Worm (Caenorhabditis elegans) whole organism, dauer: Measurements from ENCODE around the gene R07E5.4.

ENCODE experiments used
- unc-62 ChIP-seq: sonication (generic microtip); optimal IDR thresholded peaks from 2 replicates; lab custom pipeline; 2017; ENCODE audit warnings: missing biosample characterization, missing genetic modification reagents, missing genetic modification characterization

R07E5.4 gene

ce11 chrIII:4382118-4382517, 12.5 kb upstream of the R07E5.4 start:
- TF ChIP-seq unc-62 (GFP tag; lab: Kevin White, UChicago) = no peak

ce11 chrIII:4384487-4384886, 10.1 kb upstream of the R07E5.4 start, which contains the start of gene pals-28:
pals-28 (plus strand) TSS chrIII:4384787.
- TF ChIP-seq unc-62 (GFP tag; lab: Kevin White, UChicago) = no peak

- TF ChIP-seq unc-62 (GFP tag; lab: Kevin White, UChicago) = no peak
Measured at ce11 chrIII:4390421-4390820, 4.2 kb upstream of the R07E5.4 start.

ce11 chrIII:4391319-4391718, 3.3 kb upstream of the R07E5.4 start:
- no peak for TF ChIP-seq unc-62 (GFP tag; lab: Kevin White, UChicago)

- TF ChIP-seq unc-62 (GFP tag; lab: Kevin White, UChicago) = no peak
Measured at ce11 chrIII:4391938-4392337, 2.7 kb upstream of the R07E5.4 start.

ce11 chrIII:4395857-4396256, 1.3 kb downstream of the R07E5.4 start:
- no peak for TF ChIP-seq unc-62 (GFP tag; lab: Kevin White, UChicago)

- TF ChIP-seq unc-62 (GFP tag; lab: Kevin White, UChicago) = no peak
Measured at ce11 chrIII:4397115-4397514, 2.5 kb downstream of the R07E5.4 start, which contains the start of gene R07E5.5. R07E5.5 (plus strand) TSS chrIII:4397415.

- TF ChIP-seq unc-62 (GFP tag; lab: Kevin White, UChicago) = no peak
Measured at ce11 chrIII:4398463-4398862, 3.9 kb downstream of the R07E5.4 start, which contains the start of gene R07E5.6. R07E5.6 (plus strand) TSS chrIII:4398763.

ce11 chrIII:4401142-4401541, 6.5 kb downstream of the R07E5.4 start, which contains the start of gene R07E5.15:
R07E5.15 (plus strand) TSS chrIII:4401442.
- TF ChIP-seq unc-62 (GFP tag; lab: Kevin White, UChicago) = no peak

ce11 chrIII:4404339-4404836, 9.8 kb downstream of the R07E5.4 start, which contains the start of the genes R07E5.17 and snfc-5:
R07E5.17 (minus strand) TSS chrIII:4404436.
snfc-5 (plus strand) TSS chrIII:4404786.
- TF ChIP-seq unc-62 (GFP tag; lab: Kevin White, UChicago) = no peak

ce11 chrIII:4405986-4406385, 11.4 kb downstream of the R07E5.4 start, which contains the start of gene rnp-4:
rnp-4 (plus strand) TSS chrIII:4406286.
- no peak for TF ChIP-seq unc-62 (GFP tag; lab: Kevin White, UChicago)

- TF ChIP-seq unc-62 (GFP tag; lab: Kevin White, UChicago) = no peak
Measured at ce11 chrIII:4407144-4407543, 12.5 kb downstream of the R07E5.4 start, which contains the start of gene prdx-3. prdx-3 (plus strand) TSS chrIII:4407444.

ce11 chrIII:4408251-4408650, 13.7 kb downstream of the R07E5.4 start, which contains the start of gene gpch-1:
gpch-1 (plus strand) TSS chrIII:4408551.
- TF ChIP-seq unc-62 (GFP tag; lab: Kevin White, UChicago) = no peak

- TF ChIP-seq unc-62 (GFP tag; lab: Kevin White, UChicago) = no peak
Measured at ce11 chrIII:4412108-4413009, 17.8 kb downstream of the R07E5.4 start.

- TF ChIP-seq unc-62 (GFP tag; lab: Kevin White, UChicago) = no peak
Measured at ce11 chrIII:4413099-4413498, 18.5 kb downstream of the R07E5.4 start, which contains the start of gene mpc-1. mpc-1 (plus strand) TSS chrIII:4413457.

- no peak for TF ChIP-seq unc-62 (GFP tag; lab: Kevin White, UChicago)
Measured at ce11 chrIII:4415135-4415534, 20.5 kb downstream of the R07E5.4 start, which contains the start of gene R07E5.11. R07E5.11 (minus strand) TSS chrIII:4415235.
